Worm (Caenorhabditis elegans) whole organism, L1 larva: ENCODE measurements around the gene Y44A6D.5.
A peak's percentile ranks its signal among the peaks of the same experiment; 100 is the strongest.

Experiments used
- C16A3.4 ChIP-seq: fragments of 150-350 bp; optimal IDR thresholded peaks from 2 replicates; lab custom pipeline; 2014; ENCODE audit warnings: missing biosample characterization, missing genetic modification characterization
- C34B4.2 ChIP-seq: sonication (generic microtip); optimal IDR thresholded peaks from 2 replicates; lab custom pipeline; 2017; ENCODE audit warnings: mild to moderate bottlenecking, missing genetic modification characterization, missing compliant biosample characterization
- Y116A8C.19 ChIP-seq: sonication (generic microtip); optimal IDR thresholded peaks from 2 replicates; lab custom pipeline; 2016; ENCODE audit warnings: missing compliant biosample characterization, missing genetic modification characterization, borderline replicate concordance
- aha-1 ChIP-seq: fragments of 150-350 bp; optimal IDR thresholded peaks from 2 replicates; lab custom pipeline; 2014; ENCODE audit warnings: missing biosample characterization, missing genetic modification characterization
- blmp-1 ChIP-seq: fragments of 150-350 bp; optimal IDR thresholded peaks from 2 replicates; lab custom pipeline; 2014; ENCODE audit warnings: missing biosample characterization, missing genetic modification characterization
- ceh-63 ChIP-seq: fragments of 200-800 bp; sonication (Bioruptor generic); optimal IDR thresholded peaks from 2 replicates; lab custom pipeline; 2018; ENCODE audit warnings: mild to moderate bottlenecking, missing genetic modification characterization, missing compliant biosample characterization
- ceh-88 ChIP-seq: fragments of 200-800 bp; sonication (Bioruptor generic); IDR thresholded peaks from 2 replicates; pipeline ENCODE4 v1.3.6; 2022; ENCODE audit warnings: missing genetic modification characterization, missing compliant biosample characterization
- ces-1 ChIP-seq: fragments of 150-350 bp; optimal IDR thresholded peaks from 2 replicates; lab custom pipeline; 2014; ENCODE audit warnings: missing biosample characterization, missing genetic modification reagents, missing genetic modification characterization
- dpl-1 ChIP-seq, 3 experiments: fragments of 150-350 bp in 2 of 3; sonication (generic microtip) in 1 of 3; optimal IDR thresholded peaks; 2 replicates each; lab custom pipeline; 2014 to 2017; ENCODE audit warnings: missing biosample characterization in 3 of 3, missing genetic modification characterization in 3 of 3, missing genetic modification reagents in 3 of 3
- dsc-1 ChIP-seq: sonication (generic microtip); optimal IDR thresholded peaks from 2 replicates; lab custom pipeline; 2016; ENCODE audit warnings: mild to moderate bottlenecking, missing genetic modification characterization, missing compliant biosample characterization
- efl-1 ChIP-seq, 4 experiments: fragments of 150-350 bp; optimal IDR thresholded peaks in 3 of 4; peaks in 1 of 4; 1 replicate in 1 of 4; 2 replicates in 3 of 4; lab custom pipeline; 2014; ENCODE audit warnings: missing biosample characterization in 2 of 4, missing genetic modification characterization in 2 of 4, missing genetic modification reagents in 2 of 4
- egl-27 ChIP-seq, 2 experiments: fragments of 150-350 bp in 1 of 2; sonication (generic microtip); optimal IDR thresholded peaks; 3 replicates each; lab custom pipeline; 2017 to 2018; ENCODE audit warnings: missing biosample characterization in 2 of 2, missing genetic modification characterization in 2 of 2, missing genetic modification reagents in 2 of 2
- elt-3 ChIP-seq, 6 experiments: fragments of 150-350 bp in 1 of 6; sonication (generic microtip); optimal IDR thresholded peaks; 2 replicates each; lab custom pipeline; 2017 to 2018; ENCODE audit warnings: missing biosample characterization in 6 of 6, missing genetic modification characterization in 6 of 6, inconsistent platforms in 1 of 6
- fkh-10 ChIP-seq: sonication (generic microtip); optimal IDR thresholded peaks from 2 replicates; lab custom pipeline; 2017; ENCODE audit warnings: missing biosample characterization, missing genetic modification reagents, missing genetic modification characterization
- fkh-4 ChIP-seq: sonication (generic microtip); optimal IDR thresholded peaks from 2 replicates; lab custom pipeline; 2016; ENCODE audit warnings: missing compliant biosample characterization, missing genetic modification characterization, borderline replicate concordance
- fkh-8 ChIP-seq: sonication (generic microtip); optimal IDR thresholded peaks from 2 replicates; lab custom pipeline; 2016; ENCODE audit warnings: mild to moderate bottlenecking, missing genetic modification characterization, missing compliant biosample characterization
- grh-1 ChIP-seq: fragments of 200-800 bp; sonication (Bioruptor generic); IDR thresholded peaks from 2 replicates; pipeline ENCODE4 v1.3.6; 2022; ENCODE audit warnings: missing genetic modification reagents, missing genetic modification characterization, missing compliant biosample characterization
- hpl-2 ChIP-seq: fragments of 150-350 bp; optimal IDR thresholded peaks from 2 replicates; lab custom pipeline; 2014; ENCODE audit warnings: missing biosample characterization, missing genetic modification reagents, missing genetic modification characterization
- irx-1 ChIP-seq: sonication (generic microtip); optimal IDR thresholded peaks from 2 replicates; lab custom pipeline; 2016; ENCODE audit warnings: missing genetic modification characterization, missing compliant biosample characterization
- lin-13 ChIP-seq: fragments of 150-350 bp; optimal IDR thresholded peaks from 2 replicates; lab custom pipeline; 2014; ENCODE audit warnings: missing biosample characterization, missing genetic modification reagents, missing genetic modification characterization
- lin-14 ChIP-seq: fragments of 200-800 bp; sonication (Bioruptor generic); optimal IDR thresholded peaks from 2 replicates; lab custom pipeline; 2018; ENCODE audit warnings: mild to moderate bottlenecking, missing genetic modification characterization, moderate library complexity, missing compliant biosample characterization
- lin-15B ChIP-seq: fragments of 150-350 bp; sonication (generic microtip); optimal IDR thresholded peaks from 3 replicates; lab custom pipeline; 2014; ENCODE audit warnings: missing biosample characterization, missing genetic modification characterization
- lin-35 ChIP-seq, 2 experiments: fragments of 150-350 bp; optimal IDR thresholded peaks; 2 replicates each; lab custom pipeline; 2014; ENCODE audit warnings: missing biosample characterization in 2 of 2, missing genetic modification characterization in 2 of 2, missing genetic modification reagents in 2 of 2
- lin-39 ChIP-seq: fragments of 150-350 bp; optimal IDR thresholded peaks from 2 replicates; lab custom pipeline; 2014; ENCODE audit warnings: missing biosample characterization, missing genetic modification reagents, missing genetic modification characterization
- lir-3 ChIP-seq: sonication (generic microtip); optimal IDR thresholded peaks from 2 replicates; lab custom pipeline; 2016; ENCODE audit warnings: mild to moderate bottlenecking, missing genetic modification characterization, moderate library complexity, missing compliant biosample characterization; ENCODE audit not compliant: poor library complexity
- lsy-2 ChIP-seq, 2 experiments: fragments of 150-350 bp; optimal IDR thresholded peaks; 2 replicates each; lab custom pipeline; 2014; ENCODE audit warnings: missing biosample characterization in 2 of 2, missing genetic modification characterization in 2 of 2
- mab-9 ChIP-seq: fragments of 200-800 bp; sonication (Bioruptor generic); IDR thresholded peaks from 2 replicates; pipeline ENCODE4 v1.3.6; 2022; ENCODE audit warnings: missing genetic modification reagents, missing genetic modification characterization, missing compliant biosample characterization
- mdl-1 ChIP-seq, 2 experiments: fragments of 150-350 bp; optimal IDR thresholded peaks; 2 replicates each; lab custom pipeline; 2014 to 2017; ENCODE audit warnings: missing biosample characterization in 2 of 2, missing genetic modification characterization in 2 of 2, inconsistent platforms in 1 of 2
- mef-2 ChIP-seq: fragments of 150-350 bp; optimal IDR thresholded peaks from 2 replicates; lab custom pipeline; 2014; ENCODE audit warnings: missing biosample characterization, missing genetic modification characterization
- mep-1 ChIP-seq: fragments of 150-350 bp; optimal IDR thresholded peaks from 2 replicates; lab custom pipeline; 2014; ENCODE audit warnings: missing biosample characterization, missing genetic modification characterization
- nhr-11 ChIP-seq: fragments of 150-350 bp; optimal IDR thresholded peaks from 2 replicates; lab custom pipeline; 2014; ENCODE audit warnings: missing biosample characterization, missing genetic modification characterization
- nhr-12 ChIP-seq: sonication (generic microtip); optimal IDR thresholded peaks from 2 replicates; lab custom pipeline; 2017; ENCODE audit warnings: missing biosample characterization, missing genetic modification characterization
- nhr-19 ChIP-seq: fragments of 200-800 bp; sonication (Bioruptor generic); conservative IDR thresholded peaks from 2 replicates; pipeline ENCODE4 v1.3.6; 2022; ENCODE audit warnings: missing genetic modification characterization, missing compliant biosample characterization
- nhr-20 ChIP-seq: sonication (generic microtip); optimal IDR thresholded peaks from 2 replicates; lab custom pipeline; 2016; ENCODE audit warnings: mild to moderate bottlenecking, missing genetic modification characterization, missing compliant biosample characterization
- nhr-237 ChIP-seq: fragments of 150-350 bp; optimal IDR thresholded peaks from 2 replicates; lab custom pipeline; 2014; ENCODE audit warnings: missing biosample characterization, missing genetic modification characterization
- nhr-47 ChIP-seq: sonication (generic microtip); optimal IDR thresholded peaks from 2 replicates; lab custom pipeline; 2016; ENCODE audit warnings: mild to moderate bottlenecking, missing genetic modification characterization, moderate library complexity, missing compliant biosample characterization
- nhr-71 ChIP-seq: sonication (generic microtip); optimal IDR thresholded peaks from 2 replicates; lab custom pipeline; 2016; ENCODE audit warnings: mild to moderate bottlenecking, missing genetic modification characterization, moderate library complexity, missing compliant biosample characterization
- nhr-76 ChIP-seq: sonication (generic microtip); optimal IDR thresholded peaks from 2 replicates; lab custom pipeline; 2017; ENCODE audit warnings: missing biosample characterization, missing genetic modification characterization
- nhr-77 ChIP-seq: fragments of 150-350 bp; optimal IDR thresholded peaks from 2 replicates; lab custom pipeline; 2014; ENCODE audit warnings: missing biosample characterization, missing genetic modification characterization
- nhr-84 ChIP-seq: sonication (generic microtip); optimal IDR thresholded peaks from 2 replicates; lab custom pipeline; 2017; ENCODE audit warnings: missing biosample characterization, missing genetic modification characterization
- nhr-90 ChIP-seq: sonication (generic microtip); optimal IDR thresholded peaks from 2 replicates; lab custom pipeline; 2016; ENCODE audit warnings: mild to moderate bottlenecking, missing genetic modification characterization, missing compliant biosample characterization; ENCODE audit not compliant: poor library complexity
- pag-3 ChIP-seq: sonication (generic microtip); optimal IDR thresholded peaks from 2 replicates; lab custom pipeline; 2017; ENCODE audit warnings: missing genetic modification characterization, mild to moderate bottlenecking, missing compliant biosample characterization, antibody characterized with exemption, borderline replicate concordance; ENCODE audit not compliant: insufficient read depth
- pqm-1 ChIP-seq: sonication (generic microtip); optimal IDR thresholded peaks from 3 replicates; lab custom pipeline; 2017; ENCODE audit warnings: missing biosample characterization, missing genetic modification characterization
- rnt-1 ChIP-seq: sonication (generic microtip); optimal IDR thresholded peaks from 2 replicates; lab custom pipeline; 2016; ENCODE audit warnings: mild to moderate bottlenecking, missing genetic modification characterization, moderate library complexity, missing compliant biosample characterization
- sptf-1 ChIP-seq: fragments of 150-350 bp; optimal IDR thresholded peaks from 2 replicates; lab custom pipeline; 2014; ENCODE audit warnings: missing biosample characterization, missing genetic modification characterization
- swsn-7 ChIP-seq: sonication (generic microtip); optimal IDR thresholded peaks from 2 replicates; lab custom pipeline; 2016; ENCODE audit warnings: missing genetic modification characterization, missing compliant biosample characterization
- tbx-2 ChIP-seq: sonication (generic microtip); optimal IDR thresholded peaks from 2 replicates; lab custom pipeline; 2016; ENCODE audit warnings: missing genetic modification characterization, missing compliant biosample characterization
- unc-130 ChIP-seq: fragments of 150-350 bp; optimal IDR thresholded peaks from 2 replicates; lab custom pipeline; 2017; ENCODE audit warnings: missing biosample characterization, missing genetic modification characterization, inconsistent platforms
- unc-62 ChIP-seq: fragments of 150-350 bp; optimal IDR thresholded peaks from 2 replicates; lab custom pipeline; 2014; ENCODE audit warnings: missing biosample characterization, missing genetic modification reagents, missing genetic modification characterization
- unc-98 ChIP-seq: fragments of 200-800 bp; sonication (Bioruptor generic); IDR thresholded peaks from 2 replicates; pipeline ENCODE4 v1.3.6; 2022; ENCODE audit warnings: missing genetic modification characterization, missing compliant biosample characterization
- vab-15 ChIP-seq: sonication (generic microtip); optimal IDR thresholded peaks from 2 replicates; lab custom pipeline; 2017; ENCODE audit warnings: missing genotype, mild to moderate bottlenecking, missing genetic modification characterization, missing compliant biosample characterization
- xbp-1 ChIP-seq: sonication (generic microtip); optimal IDR thresholded peaks from 2 replicates; lab custom pipeline; 2016; ENCODE audit warnings: missing genetic modification characterization, missing compliant biosample characterization
- zag-1 ChIP-seq: fragments of 150-350 bp; optimal IDR thresholded peaks from 2 replicates; lab custom pipeline; 2014; ENCODE audit warnings: missing biosample characterization, missing genetic modification characterization

Y44A6D.5 gene

DNA sequence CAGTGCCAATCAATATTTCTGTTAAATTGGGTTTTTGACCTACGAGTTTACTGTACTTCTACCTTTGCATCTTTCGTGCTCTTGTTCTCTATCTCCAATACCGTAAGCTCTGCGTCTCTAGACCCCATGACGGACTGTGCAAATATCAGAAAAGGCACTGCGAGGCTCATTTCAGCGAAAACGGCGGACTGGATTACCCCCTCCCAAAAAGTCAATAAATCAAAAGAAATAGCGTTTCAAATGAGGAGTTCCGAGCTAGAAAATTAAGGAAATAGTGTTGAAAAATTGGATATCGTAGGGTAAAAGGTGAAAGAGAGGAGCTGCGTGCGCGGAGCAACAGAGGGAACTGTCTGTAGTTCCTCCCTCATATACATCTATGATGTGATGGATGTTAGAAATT lies 41.0 kb downstream of the Y44A6D.5 start:
- TF ChIP-seq fkh-10 (GFP tag; lab: Kevin White, UChicago) (no peak), nhr-84 (tag; lab: Kevin White, UChicago) (no peak), tbx-2 (tag; lab: Kevin White, UChicago) (peak; percentile 54), nhr-19 (peak; percentile 33), nhr-76 (tag; lab: Kevin White, UChicago) (no peak), Y116A8C.19 (tag; lab: Kevin White, UChicago) (no peak), irx-1 (tag; lab: Kevin White, UChicago) (no peak), zag-1 (tag; lab: Kevin White, UChicago) (no peak), dpl-1 (GFP tag; optimal IDR thresholded peaks at IDR 0.05; lab: Kevin White, UChicago) (no peak), egl-27 (tag; optimal IDR thresholded peaks at IDR 0.05; lab: Kevin White, UChicago) (peak in 1 of 2 experiments; percentile 7), mab-9 (GFP tag; lab: Robert Waterston, UW) (no peak), efl-1 (optimal IDR thresholded peaks at IDR 0.05; lab: Kevin White, UChicago) (peak in 1 of 2 experiments; percentile 17), efl-1 (GFP tag; optimal IDR thresholded peaks at IDR 0.05 in 1 of 2; lab: Kevin White, UChicago) (no peak), lin-15B (tag; lab: Kevin White, UChicago) (no peak), aha-1 (no peak), unc-62 (GFP tag; lab: Kevin White, UChicago) (no peak), nhr-11 (no peak), fkh-4 (tag; lab: Kevin White, UChicago) (no peak), nhr-71 (tag; lab: Kevin White, UChicago) (peak; percentile 34), xbp-1 (tag; lab: Kevin White, UChicago) (no peak), lsy-2 (tag; optimal IDR thresholded peaks at IDR 0.05; lab: Kevin White, UChicago) (peak in 1 of 2 experiments; percentile 54), mef-2 (tag; lab: Kevin White, UChicago) (no peak), vab-15 (no peak), hpl-2 (GFP tag; lab: Kevin White, UChicago) (no peak), lin-13 (GFP tag; lab: Kevin White, UChicago) (no peak), pag-3 (no peak), C16A3.4 (no peak), sptf-1 (tag; lab: Kevin White, UChicago) (no peak), unc-130 (tag; lab: Kevin White, UChicago) (no peak), nhr-77 (peak; percentile 68), dsc-1 (tag; lab: Kevin White, UChicago) (no peak), lin-14 (GFP tag; lab: Kevin White, UChicago) (peak; percentile 41), C34B4.2 (no peak), ceh-63 (GFP tag; lab: Kevin White, UChicago) (no peak), unc-98 (GFP tag; lab: Robert Waterston, UW) (no peak), swsn-7 (peak; percentile 22), blmp-1 (tag; lab: Kevin White, UChicago) (no peak), grh-1 (GFP tag; lab: Robert Waterston, UW) (no peak), ces-1 (GFP tag; lab: Kevin White, UChicago) (no peak), nhr-12 (no peak), nhr-20 (tag; lab: Kevin White, UChicago) (peak; percentile 44), ceh-88 (GFP tag; lab: Robert Waterston, UW) (no peak), lin-35 (GFP tag; optimal IDR thresholded peaks at IDR 0.05; lab: Kevin White, UChicago) (no peak), fkh-8 (tag; lab: Kevin White, UChicago) (no peak), nhr-90 (tag; lab: Kevin White, UChicago) (no peak), lir-3 (tag; lab: Kevin White, UChicago) (no peak), nhr-237 (no peak), rnt-1 (tag; lab: Kevin White, UChicago) (no peak), elt-3 (tag; optimal IDR thresholded peaks at IDR 0.05; lab: Kevin White, UChicago) (no peak), nhr-47 (no peak), lin-39 (tag; lab: Kevin White, UChicago) (no peak), pqm-1 (tag; lab: Kevin White, UChicago) (no peak), mdl-1 (tag; optimal IDR thresholded peaks at IDR 0.05; lab: Kevin White, UChicago) (no peak), mep-1 (tag; lab: Kevin White, UChicago) (no peak)
